Worm (Caenorhabditis elegans) whole organism, young adult: ENCODE data around the gene rga-9.

ENCODE experiments used
- C06A6.2 ChIP-seq: fragments of 200-800 bp; sonication (Bioruptor generic); conservative IDR thresholded peaks from 2 replicates; pipeline ENCODE4 v1.3.6; 2022; ENCODE audit warnings: missing genetic modification characterization, missing compliant biosample characterization
- F57A8.1 ChIP-seq: fragments of 200-800 bp; sonication (Bioruptor generic); optimal IDR thresholded peaks from 2 replicates; lab custom pipeline; 2018; ENCODE audit warnings: mild to moderate bottlenecking, missing genetic modification characterization, moderate library complexity, missing compliant biosample characterization
- Y56A3A.18 ChIP-seq: fragments of 200-800 bp; sonication (Bioruptor generic); IDR thresholded peaks from 2 replicates; pipeline ENCODE4 v1.3.6; 2022; ENCODE audit warnings: missing genetic modification reagents, missing genetic modification characterization, missing compliant biosample characterization
- gei-17 ChIP-seq: fragments of 200-800 bp; sonication (Bioruptor generic); optimal IDR thresholded peaks from 2 replicates; lab custom pipeline; 2018; ENCODE audit warnings: mild to moderate bottlenecking, missing genetic modification characterization, missing compliant biosample characterization
- madf-3 ChIP-seq: fragments of 200-800 bp; sonication (Bioruptor generic); IDR thresholded peaks from 2 replicates; pipeline ENCODE4 v1.3.6; 2022; ENCODE audit warnings: missing genetic modification reagents, missing genetic modification characterization, missing compliant biosample characterization
- nhr-80 ChIP-seq: sonication (generic microtip); optimal IDR thresholded peaks from 2 replicates; lab custom pipeline; 2016; ENCODE audit warnings: missing genetic modification characterization, missing compliant biosample characterization
- nhr-90 ChIP-seq: sonication (generic microtip); optimal IDR thresholded peaks from 2 replicates; lab custom pipeline; 2016; ENCODE audit warnings: missing genotype, mild to moderate bottlenecking, missing genetic modification characterization, missing compliant biosample characterization
- snpc-4 ChIP-seq, 5 experiments: fragments of 150-350 bp in 1 of 5; sonication (generic microtip) in 4 of 5; optimal IDR thresholded peaks; 2 replicates each; lab custom pipeline; 2014 to 2018; ENCODE audit warnings: missing genetic modification characterization in 5 of 5, missing biosample characterization in 3 of 5, antibody characterized with exemption in 2 of 5, mild to moderate bottlenecking in 2 of 5, missing compliant biosample characterization in 2 of 5, missing genotype in 2 of 5, moderate library complexity in 2 of 5, missing genetic modification reagents in 1 of 5
- unc-62 ChIP-seq: fragments of 150-350 bp; optimal IDR thresholded peaks from 2 replicates; lab custom pipeline; 2014; ENCODE audit warnings: missing biosample characterization, missing genetic modification reagents, missing genetic modification characterization
- ztf-26 ChIP-seq: sonication (generic microtip); optimal IDR thresholded peaks from 2 replicates; lab custom pipeline; 2017; ENCODE audit warnings: missing genetic modification characterization, missing compliant biosample characterization

DNA sequence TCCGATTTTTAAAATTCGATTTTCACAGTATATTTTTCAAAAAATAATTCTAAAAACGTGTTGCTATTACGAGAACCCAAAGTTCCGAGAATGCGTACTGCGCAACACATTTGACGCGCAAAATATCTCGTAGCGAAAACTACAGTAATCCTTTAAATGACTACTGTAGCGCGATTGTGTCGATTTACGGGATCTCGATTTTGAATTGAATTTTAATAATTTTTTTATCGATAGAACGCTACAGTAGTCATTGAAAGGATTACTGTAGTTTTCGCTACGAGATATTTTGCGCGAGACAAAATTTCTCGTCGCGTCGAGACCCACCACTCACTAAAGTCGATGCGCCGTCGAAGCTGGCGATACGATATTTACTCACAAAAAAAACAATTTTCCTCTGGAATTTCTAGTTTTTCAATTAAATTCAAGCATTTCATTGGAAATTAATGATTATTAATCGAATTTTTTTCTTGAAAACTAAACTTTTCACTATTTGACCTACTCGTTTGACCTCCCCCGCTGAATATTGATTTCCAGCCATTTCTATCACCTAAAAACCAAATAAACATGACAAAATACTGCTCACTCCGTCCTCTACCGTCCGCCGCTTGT is 38.1 kb upstream of the rga-9 start, which contains the start of gene spsb-2:
- TF ChIP-seq nhr-90 (tag; lab: Kevin White, UChicago) (no peak), unc-62 (no peak), C06A6.2 (no peak), madf-3 (GFP tag; lab: Robert Waterston, UW) (no peak), gei-17 (GFP tag; lab: Kevin White, UChicago) (no peak), snpc-4 (GFP tag; optimal IDR thresholded peaks at IDR 0.05; lab: Kevin White, UChicago) (no peak), snpc-4 (tag; optimal IDR thresholded peaks at IDR 0.05; lab: Kevin White, UChicago) (no peak), ztf-26 (tag; lab: Kevin White, UChicago) (no peak), nhr-80 (tag; lab: Kevin White, UChicago) (no peak), F57A8.1 (GFP tag; lab: Kevin White, UChicago) (no peak), Y56A3A.18 (GFP tag; lab: Robert Waterston, UW) (no peak)
